Fruit fly (Drosophila melanogaster) whole organism, pupa: ENCODE measurements around the gene CG3226.

Experiments used
- CG14655 ChIP-seq: fragments of 200-800 bp; sonication (Bioruptor generic); optimal IDR thresholded peaks from 3 replicates; lab custom pipeline; 2017; ENCODE audit warnings: mild to moderate bottlenecking, missing biosample characterization, missing genetic modification reagents, missing genetic modification characterization
- CG15710 ChIP-seq: fragments of 200-800 bp; sonication (Bioruptor generic); optimal IDR thresholded peaks from 2 replicates; lab custom pipeline; 2018; ENCODE audit warnings: missing biosample characterization, mild to moderate bottlenecking, missing genetic modification characterization, moderate library complexity
- CG32121 ChIP-seq: fragments of 200-800 bp; sonication (Bioruptor generic); IDR thresholded peaks from 2 replicates; pipeline ENCODE4 v1.3.6; 2022; ENCODE audit warnings: missing biosample characterization, missing genetic modification characterization
- CG34367 ChIP-seq: fragments of 200-800 bp; sonication (Bioruptor generic); optimal IDR thresholded peaks from 2 replicates; lab custom pipeline; 2018; ENCODE audit warnings: missing biosample characterization, mild to moderate bottlenecking, missing genetic modification characterization
- CG4496 ChIP-seq: fragments of 200-800 bp; sonication (Bioruptor generic); IDR thresholded peaks from 3 replicates; pipeline ENCODE4 v1.3.6; 2022; ENCODE audit warnings: missing biosample characterization, missing genetic modification characterization
- CG8159 ChIP-seq: fragments of 200-800 bp; sonication (Bioruptor generic); optimal IDR thresholded peaks from 3 replicates; lab custom pipeline; 2018; ENCODE audit warnings: missing biosample characterization, mild to moderate bottlenecking, missing genetic modification characterization, moderate library complexity
- CG8301 ChIP-seq: fragments of 200-800 bp; sonication (Bioruptor generic); optimal IDR thresholded peaks from 2 replicates; lab custom pipeline; 2018; ENCODE audit warnings: missing biosample characterization, mild to moderate bottlenecking, missing genetic modification characterization
- D1 ChIP-seq: fragments of 200-800 bp; sonication (Bioruptor generic); optimal IDR thresholded peaks from 2 replicates; lab custom pipeline; 2018; ENCODE audit warnings: missing biosample characterization, mild to moderate bottlenecking, missing genetic modification characterization, moderate library complexity
- EcR ChIP-seq: fragments of 200-800 bp; sonication (Bioruptor generic); optimal IDR thresholded peaks from 3 replicates; lab custom pipeline; 2019; ENCODE audit warnings: missing biosample characterization, missing genetic modification characterization, mild to moderate bottlenecking, moderate library complexity, missing genetic modification reagents
- fd96Ca ChIP-seq: fragments of 200-800 bp; sonication (Bioruptor generic); IDR thresholded peaks from 3 replicates; pipeline ENCODE4 v1.3.6; 2022; ENCODE audit warnings: missing biosample characterization, missing genetic modification characterization
- gl ChIP-seq: fragments of 200-800 bp; sonication (Bioruptor generic); optimal IDR thresholded peaks from 2 replicates; lab custom pipeline; 2018; ENCODE audit warnings: missing biosample characterization, mild to moderate bottlenecking, missing genetic modification characterization

- TF ChIP-seq CG34367 (tag; lab: Kevin White, UChicago) (no peak), CG14655 (GFP tag; lab: Kevin White, UChicago) (peak; percentile 58), gl (tag; lab: Kevin White, UChicago) (no peak), CG8301 (tag; lab: Kevin White, UChicago) (peak; percentile 34), fd96Ca (GFP tag; lab: Robert Waterston, UW) (peak; percentile 49; the same call in 1 of the 3 replicates), CG15710 (peak; percentile 25), CG8159 (tag; lab: Kevin White, UChicago) (peak; percentile 39), D1 (tag; lab: Kevin White, UChicago) (no peak), CG32121 (GFP tag; lab: Robert Waterston, UW) (peak; percentile 49; the same call in 1 of the 2 replicates), EcR (no peak), CG4496 (GFP tag; lab: Robert Waterston, UW) (peak; percentile 54; the same call in 2 of the 3 replicates)
Observed at dm6 chrX:6615476-6615875, 38.6 kb downstream of the CG3226 start.
